Worm (Caenorhabditis elegans): Measurements from ENCODE around the gene C33D3.4.
A peak's percentile ranks its signal among the peaks of the same experiment; 100 is the strongest.

C33D3.4 gene

DNA sequence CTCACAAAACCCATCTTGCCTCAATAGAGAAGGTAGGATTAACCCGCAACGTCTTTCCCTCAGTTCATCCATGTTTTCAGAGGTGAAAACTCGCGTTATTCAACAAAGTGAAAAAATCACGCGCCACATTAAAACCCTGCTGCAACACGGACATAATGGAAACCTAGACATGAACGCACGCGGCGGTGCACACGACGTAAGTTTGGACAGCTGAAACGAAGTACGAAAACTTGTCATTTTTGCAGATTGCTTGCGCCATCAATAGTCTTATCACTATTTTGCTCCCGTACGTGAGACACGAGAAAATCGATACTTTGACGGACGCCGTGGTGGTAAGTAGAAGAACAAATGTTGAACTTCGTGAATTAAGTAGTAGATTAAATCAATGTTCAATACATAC is 38.6 kb downstream of the C33D3.4 start:
- TF ChIP-seq fos-1 (tag; optimal IDR thresholded peaks at IDR 0.05): peak; percentile 13
- TF ChIP-seq F13H6.1 (tag; optimal IDR thresholded peaks at IDR 0.05): no peak
- TF ChIP-seq sma-9 (GFP tag; optimal IDR thresholded peaks at IDR 0.05): peak; percentile 42
- TF ChIP-seq sma-9 (tag; optimal IDR thresholded peaks at IDR 0.05): no peak

DNA sequence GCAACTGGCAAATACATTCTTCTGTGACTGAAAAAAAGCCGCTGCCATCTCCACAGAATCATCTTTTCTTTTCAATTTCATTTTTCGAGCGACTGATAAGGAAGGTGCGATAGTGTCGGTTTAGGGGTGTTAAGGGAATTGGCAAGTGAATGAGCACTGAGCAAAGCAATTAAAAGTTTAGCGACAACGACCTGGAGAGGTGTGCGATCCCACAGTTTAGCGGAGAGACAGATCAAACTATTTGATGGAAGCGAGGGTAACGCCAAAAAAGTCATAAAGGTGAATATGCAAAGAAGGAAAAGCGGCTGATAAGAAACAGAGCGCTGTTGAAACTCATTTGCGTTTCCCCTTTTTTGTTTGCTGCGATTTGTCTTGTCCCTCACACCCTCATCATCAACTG is 40.1 kb downstream of the C33D3.4 start, which contains the start of the genes F14F3.5 and slcf-1:
Gene F14F3.5, minus strand, starts transcription at position 234 of the 400 bp plus-strand sequence.
Gene slcf-1, plus strand, starts transcription at position 302 of the 400 bp plus-strand sequence.
- TF ChIP-seq fos-1 (tag; optimal IDR thresholded peaks at IDR 0.05) (peak; percentile 38), F13H6.1 (tag; optimal IDR thresholded peaks at IDR 0.05) (no peak)

DNA sequence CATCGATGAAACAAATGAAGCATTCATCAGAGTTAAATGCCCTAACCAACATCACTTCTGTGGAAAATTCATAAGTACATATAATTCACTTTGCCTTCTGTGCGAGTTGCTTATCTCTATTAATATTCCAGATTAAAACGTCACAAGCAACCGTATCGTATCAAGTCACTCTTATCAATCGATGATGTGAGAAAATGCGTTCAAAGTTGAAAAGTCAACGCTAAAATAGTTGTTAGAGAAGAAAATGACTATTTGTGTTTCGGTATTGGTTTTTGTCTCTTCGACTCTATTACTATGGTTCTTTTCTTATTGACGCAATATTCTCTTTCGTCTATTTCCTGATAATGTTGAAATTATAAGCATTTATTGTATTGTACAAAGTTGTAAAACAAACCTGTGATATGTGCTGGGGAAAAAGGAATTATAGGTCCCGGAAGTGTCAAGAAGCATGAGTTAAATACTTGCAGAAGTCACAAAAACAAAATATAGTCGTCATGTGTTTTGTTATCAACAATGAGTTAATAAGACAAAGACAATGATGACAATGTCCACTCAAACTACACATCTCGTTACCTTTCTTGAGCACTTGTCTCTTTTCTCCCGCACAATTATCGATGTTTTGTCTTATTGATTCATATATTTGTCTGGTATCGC is 43.4 kb downstream of the C33D3.4 start:
- no peak for TF ChIP-seq gmeb-1 (tag; optimal IDR thresholded peaks at IDR 0.05)
- TF ChIP-seq zag-1 (tag; optimal IDR thresholded peaks at IDR 0.05): no peak
- TF ChIP-seq C34F6.9 (tag; optimal IDR thresholded peaks at IDR 0.05): no peak
- TF ChIP-seq skn-1 (tag; optimal IDR thresholded peaks at IDR 0.05): peak; percentile 55
- TF ChIP-seq sma-9 (GFP tag; optimal IDR thresholded peaks at IDR 0.05): peak; percentile 68
- no peak for TF ChIP-seq sma-9 (tag; optimal IDR thresholded peaks at IDR 0.05)
- peak; percentile 74 for TF ChIP-seq fos-1 (tag; optimal IDR thresholded peaks at IDR 0.05)
- peak; percentile 52 for TF ChIP-seq F13H6.1 (tag; optimal IDR thresholded peaks at IDR 0.05)
- TF ChIP-seq ztf-1 (GFP tag; conservative IDR thresholded peaks at IDR 0.05): no peak

DNA sequence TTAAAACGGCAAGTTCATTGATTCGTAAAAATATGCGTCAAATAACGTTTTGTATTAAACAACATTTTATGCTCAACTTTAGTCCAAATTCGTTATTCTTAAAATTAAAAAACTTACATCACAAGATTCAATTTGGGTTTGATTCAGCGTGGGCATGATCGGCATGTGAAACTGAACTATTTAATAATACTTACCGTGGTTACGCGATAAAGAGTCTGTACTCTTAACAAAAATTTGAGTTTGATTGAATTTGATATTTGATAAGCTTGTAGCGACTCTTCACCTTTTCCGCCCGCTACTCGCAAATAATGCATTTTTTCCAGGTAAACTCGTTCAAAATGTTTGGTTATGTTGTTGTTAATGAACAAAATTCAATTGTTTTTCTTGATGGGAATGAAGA is 44.6 kb downstream of the C33D3.4 start, which contains the start of gene glo-3:
Gene glo-3, plus strand, starts transcription at position 253 of the 400 bp plus-strand sequence.
- TF ChIP-seq lin-39 (tag; optimal IDR thresholded peaks at IDR 0.05) (no peak), fos-1 (tag; optimal IDR thresholded peaks at IDR 0.05) (peak; percentile 68), unc-55 (GFP tag; optimal IDR thresholded peaks at IDR 0.05) (no peak), aly-2 (tag; optimal IDR thresholded peaks at IDR 0.05) (no peak), sma-9 (GFP tag; optimal IDR thresholded peaks at IDR 0.05) (peak; percentile 16), sma-9 (tag; optimal IDR thresholded peaks at IDR 0.05) (no peak), nhr-6 (tag; optimal IDR thresholded peaks at IDR 0.05) (no peak), Y55F3AM.14 (GFP tag; optimal IDR thresholded peaks at IDR 0.05) (no peak)

DNA sequence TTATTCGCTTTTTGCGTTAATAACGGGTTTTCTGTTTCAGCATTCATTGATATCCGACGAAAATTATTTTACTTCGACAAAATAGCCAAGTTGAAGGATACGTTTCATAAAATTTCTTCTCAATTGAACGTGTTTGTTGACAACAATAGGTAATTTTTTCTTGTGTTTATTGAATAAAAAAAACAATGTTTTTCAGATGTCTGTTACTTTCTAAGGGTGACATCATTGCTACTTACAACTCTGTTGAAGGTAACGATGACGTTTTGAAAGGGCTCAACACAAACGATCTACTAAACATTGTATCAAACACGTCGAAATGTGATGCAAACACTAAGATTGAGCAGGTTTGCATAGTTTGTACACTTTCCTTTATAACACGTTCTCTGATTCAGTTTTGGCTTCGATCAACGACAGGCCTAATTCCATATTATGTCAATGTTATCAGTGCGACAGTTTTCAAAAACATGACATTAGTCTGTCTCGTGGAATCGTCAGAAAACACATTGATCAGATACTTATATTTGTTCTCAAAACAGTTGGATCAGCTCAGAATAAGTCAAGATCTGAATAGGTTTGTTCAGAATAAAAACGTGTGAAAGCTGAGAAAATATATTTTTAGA is 45.9 kb downstream of the C33D3.4 start:
- TF ChIP-seq F13H6.1 (tag; optimal IDR thresholded peaks at IDR 0.05): no peak
- TF ChIP-seq ZK546.5 (tag; optimal IDR thresholded peaks at IDR 0.05): no peak
- TF ChIP-seq peb-1 (tag; optimal IDR thresholded peaks at IDR 0.05): no peak
- TF ChIP-seq unc-55 (GFP tag; optimal IDR thresholded peaks at IDR 0.05): no peak
- TF ChIP-seq mdl-1 (tag; optimal IDR thresholded peaks at IDR 0.05): no peak
- no peak for TF ChIP-seq lin-13 (GFP tag; optimal IDR thresholded peaks at IDR 0.05)
- no peak for TF ChIP-seq nhr-25 (tag; optimal IDR thresholded peaks at IDR 0.05)

Data from whole organism, L2 larva.